Fruit fly (Drosophila melanogaster) whole organism, embryonic: ENCODE data around the gene CG1136.

Experiments used
- B-H2 ChIP-seq: fragments of 200-800 bp; sonication (Bioruptor generic); optimal IDR thresholded peaks from 2 replicates; lab custom pipeline; 2018; ENCODE audit warnings: missing biosample characterization, mild to moderate bottlenecking, missing genetic modification characterization
- CG10654 ChIP-seq: fragments of 200-800 bp; sonication (Bioruptor generic); optimal IDR thresholded peaks from 2 replicates; lab custom pipeline; 2016; ENCODE audit warnings: missing biosample characterization, missing genetic modification characterization
- CG11247 ChIP-seq: fragments of 200-800 bp; sonication (Bioruptor generic); IDR thresholded peaks from 2 replicates; pipeline ENCODE4 v1.3.6; 2022; ENCODE audit warnings: missing biosample characterization, missing genetic modification characterization
- CG11504 ChIP-seq: fragments of 200-800 bp; sonication (Bioruptor generic); optimal IDR thresholded peaks from 3 replicates; lab custom pipeline; 2019; ENCODE audit warnings: missing biosample characterization, mild to moderate bottlenecking, missing genetic modification characterization, moderate library complexity
- CG1233 ChIP-seq: fragments of 200-800 bp; sonication (Bioruptor generic); optimal IDR thresholded peaks from 4 replicates; lab custom pipeline; 2018; ENCODE audit warnings: missing biosample characterization, mild to moderate bottlenecking, missing genetic modification characterization
- CG14441 ChIP-seq: fragments of 200-800 bp; sonication (Bioruptor generic); IDR thresholded peaks from 2 replicates; pipeline ENCODE4 v1.3.6; 2022; ENCODE audit warnings: missing biosample characterization, missing genetic modification characterization
- CG16813 ChIP-seq: fragments of 200-800 bp; sonication (Bioruptor generic); IDR thresholded peaks from 3 replicates; pipeline ENCODE4 v1.3.6; 2022; ENCODE audit warnings: missing biosample characterization, missing genetic modification characterization; ENCODE audit not compliant: partially characterized antibody
- CG16815 ChIP-seq: fragments of 200-800 bp; sonication (Bioruptor generic); optimal IDR thresholded peaks from 3 replicates; lab custom pipeline; 2017; ENCODE audit warnings: missing biosample characterization, mild to moderate bottlenecking, missing genetic modification characterization
- CG17612 ChIP-seq: fragments of 200-800 bp; sonication (Bioruptor generic); IDR thresholded peaks from 2 replicates; pipeline ENCODE4 v1.3.6; 2022; ENCODE audit warnings: missing biosample characterization, missing genetic modification characterization
- CG2120 ChIP-seq: fragments of 200-800 bp; sonication (Bioruptor generic); optimal IDR thresholded peaks from 3 replicates; lab custom pipeline; 2016; ENCODE audit warnings: missing biosample characterization, missing genetic modification characterization
- CG31224 ChIP-seq: fragments of 200-800 bp; sonication (Bioruptor generic); IDR thresholded peaks from 2 replicates; pipeline ENCODE4 v1.3.6; 2022; ENCODE audit warnings: missing biosample characterization, missing genetic modification characterization
- CG5245 ChIP-seq: fragments of 200-800 bp; sonication (Bioruptor generic); optimal IDR thresholded peaks from 3 replicates; lab custom pipeline; 2016; ENCODE audit warnings: missing biosample characterization, missing genetic modification characterization
- CG6854 ChIP-seq: fragments of 200-800 bp; sonication (Bioruptor generic); optimal IDR thresholded peaks from 3 replicates; lab custom pipeline; 2017; ENCODE audit warnings: missing biosample characterization, mild to moderate bottlenecking, missing genetic modification characterization
- CG8388 ChIP-seq: fragments of 200-800 bp; sonication (Bioruptor generic); optimal IDR thresholded peaks from 2 replicates; lab custom pipeline; 2019; ENCODE audit warnings: missing biosample characterization, mild to moderate bottlenecking, missing genetic modification characterization, moderate library complexity
- Camta ChIP-seq: fragments of 200-800 bp; sonication (Bioruptor generic); optimal IDR thresholded peaks from 2 replicates; lab custom pipeline; 2016; ENCODE audit warnings: missing biosample characterization, missing genetic modification characterization
- Dll ChIP-seq: fragments of 200-800 bp; sonication (Bioruptor generic); IDR thresholded peaks from 4 replicates; pipeline ENCODE4 v1.3.6; 2022; ENCODE audit warnings: missing biosample characterization, missing genetic modification characterization; ENCODE audit not compliant: partially characterized antibody
- Fer1 ChIP-seq: fragments of 200-800 bp; sonication (Bioruptor generic); optimal IDR thresholded peaks from 2 replicates; lab custom pipeline; 2017; ENCODE audit warnings: missing biosample characterization, mild to moderate bottlenecking, missing genetic modification characterization
- HLH54F ChIP-seq: fragments of 200-800 bp; sonication (Bioruptor generic); optimal IDR thresholded peaks from 3 replicates; lab custom pipeline; 2016; ENCODE audit warnings: missing biosample characterization, missing genetic modification characterization
- Hmx ChIP-seq: fragments of 200-800 bp; sonication (Bioruptor generic); optimal IDR thresholded peaks from 2 replicates; lab custom pipeline; 2016; ENCODE audit warnings: missing biosample characterization, missing genetic modification characterization
- Mrtf ChIP-seq: fragments of 200-800 bp; sonication (Bioruptor generic); IDR thresholded peaks from 3 replicates; pipeline ENCODE4 v1.3.6; 2022; ENCODE audit warnings: missing biosample characterization, missing genetic modification characterization
- Nf-YA ChIP-seq: fragments of 200-800 bp; sonication (Bioruptor generic); IDR thresholded peaks from 2 replicates; pipeline ENCODE4 v1.3.6; 2022; ENCODE audit warnings: missing biosample characterization, missing genetic modification characterization
- Opbp ChIP-seq: fragments of 200-800 bp; sonication (Bioruptor generic); IDR thresholded peaks from 3 replicates; pipeline ENCODE4 v1.3.6; 2022; ENCODE audit warnings: missing biosample characterization, missing genetic modification characterization; ENCODE audit not compliant: partially characterized antibody
- Scr ChIP-seq: fragments of 200-800 bp; sonication (Bioruptor generic); IDR thresholded peaks from 2 replicates; pipeline ENCODE4 v1.3.6; 2022; ENCODE audit warnings: missing biosample characterization, missing genetic modification characterization; ENCODE audit not compliant: partially characterized antibody
- Sox100B ChIP-seq: fragments of 200-800 bp; sonication (Bioruptor generic); optimal IDR thresholded peaks from 3 replicates; lab custom pipeline; 2018; ENCODE audit warnings: missing biosample characterization, mild to moderate bottlenecking, missing genetic modification characterization
- Tbp ChIP-seq: fragments of >200 bp; optimal IDR thresholded peaks from 2 replicates; lab custom pipeline; 2018; ENCODE audit warnings: missing biosample characterization, missing genetic modification characterization
- Vsx1 ChIP-seq: fragments of 200-800 bp; sonication (Bioruptor generic); optimal IDR thresholded peaks from 2 replicates; lab custom pipeline; 2017; ENCODE audit warnings: missing biosample characterization, mild to moderate bottlenecking, missing genetic modification characterization, missing genetic modification reagents
- amos ChIP-seq: fragments of 200-800 bp; sonication (Bioruptor generic); IDR thresholded peaks from 2 replicates; pipeline ENCODE4 v1.3.6; 2022; ENCODE audit warnings: missing biosample characterization, missing genetic modification characterization; ENCODE audit not compliant: partially characterized antibody
- ase ChIP-seq: fragments of 200-800 bp; sonication (Bioruptor generic); IDR thresholded peaks from 3 replicates; pipeline ENCODE4 v1.3.6; 2022; ENCODE audit warnings: missing biosample characterization, missing genetic modification characterization
- bowl ChIP-seq: fragments of 200-800 bp; sonication (Bioruptor generic); IDR thresholded peaks from 2 replicates; pipeline ENCODE4 v1.3.6; 2022; ENCODE audit warnings: missing biosample characterization, missing genetic modification characterization
- corto ChIP-seq: fragments of 200-800 bp; sonication (Bioruptor generic); optimal IDR thresholded peaks from 2 replicates; lab custom pipeline; 2016; ENCODE audit warnings: missing biosample characterization, mild to moderate bottlenecking, missing genetic modification characterization, moderate library complexity
- crc ChIP-seq: fragments of 200-800 bp; sonication (Bioruptor generic); optimal IDR thresholded peaks from 2 replicates; lab custom pipeline; 2016; ENCODE audit warnings: missing biosample characterization, missing genetic modification characterization
- dysf ChIP-seq: fragments of 200-800 bp; sonication (Bioruptor generic); IDR thresholded peaks from 3 replicates; pipeline ENCODE4 v1.3.6; 2022; ENCODE audit warnings: missing biosample characterization, missing genetic modification characterization
- gce ChIP-seq: fragments of 200-800 bp; sonication (Bioruptor generic); IDR thresholded peaks from 3 replicates; pipeline ENCODE4 v1.3.6; 2022; ENCODE audit warnings: missing biosample characterization, missing genetic modification characterization
- gcm ChIP-seq: fragments of 200-800 bp; sonication (Bioruptor generic); optimal IDR thresholded peaks from 2 replicates; lab custom pipeline; 2019; ENCODE audit warnings: missing biosample characterization, mild to moderate bottlenecking, missing genetic modification characterization, moderate library complexity
- gfzf ChIP-seq: fragments of 200-800 bp; sonication (Bioruptor generic); optimal IDR thresholded peaks from 2 replicates; lab custom pipeline; 2016; ENCODE audit warnings: missing biosample characterization, mild to moderate bottlenecking, missing genetic modification characterization, moderate library complexity
- ham ChIP-seq: fragments of 200-800 bp; sonication (Bioruptor generic); IDR thresholded peaks from 2 replicates; pipeline ENCODE4 v1.3.6; 2022; ENCODE audit warnings: missing biosample characterization, missing genetic modification characterization
- lab ChIP-seq: fragments of 200-800 bp; sonication (Bioruptor generic); optimal IDR thresholded peaks from 3 replicates; lab custom pipeline; 2017; ENCODE audit warnings: missing biosample characterization, missing genetic modification characterization, mild to moderate bottlenecking, moderate library complexity, missing genetic modification reagents
- otp ChIP-seq: fragments of 200-800 bp; sonication (Bioruptor generic); IDR thresholded peaks from 3 replicates; pipeline ENCODE4, ENCODE4 v1.3.6; 2022; ENCODE audit warnings: missing biosample characterization, missing genetic modification characterization
- p53 ChIP-seq: fragments of 200-800 bp; sonication (Bioruptor generic); optimal IDR thresholded peaks from 2 replicates; lab custom pipeline; 2016; ENCODE audit warnings: missing biosample characterization, missing genetic modification characterization
- pzg ChIP-seq: fragments of 200-800 bp; sonication (Bioruptor generic); optimal IDR thresholded peaks from 3 replicates; lab custom pipeline; 2018; ENCODE audit warnings: missing biosample characterization, mild to moderate bottlenecking, missing genetic modification characterization, moderate library complexity
- scrt ChIP-seq: fragments of 200-800 bp; sonication (Bioruptor generic); optimal IDR thresholded peaks from 2 replicates; lab custom pipeline; 2018; ENCODE audit warnings: missing biosample characterization, mild to moderate bottlenecking, missing genetic modification characterization, moderate library complexity
- slou ChIP-seq: fragments of 200-800 bp; sonication (Bioruptor generic); optimal IDR thresholded peaks from 3 replicates; lab custom pipeline; 2016; ENCODE audit warnings: missing biosample characterization, missing genetic modification characterization
- sqz ChIP-seq: fragments of 200-800 bp; sonication (Bioruptor generic); optimal IDR thresholded peaks from 3 replicates; lab custom pipeline; 2018; ENCODE audit warnings: missing biosample characterization, mild to moderate bottlenecking, missing genetic modification characterization
- ssp ChIP-seq: fragments of 200-800 bp; sonication (Bioruptor generic); IDR thresholded peaks from 2 replicates; pipeline ENCODE4 v1.3.6; 2022; ENCODE audit warnings: missing biosample characterization, missing genetic modification characterization
- tio ChIP-seq: fragments of 200-800 bp; sonication (Bioruptor generic); optimal IDR thresholded peaks from 2 replicates; lab custom pipeline; 2017; ENCODE audit warnings: missing biosample characterization, missing genetic modification characterization, inconsistent platforms
- tll ChIP-seq, 2 experiments: fragments of 200-800 bp in 1 of 2; fragments of >200 bp in 1 of 2; sonication (Bioruptor generic) in 1 of 2; optimal IDR thresholded peaks; 2 replicates each; lab custom pipeline; 2017 to 2019; ENCODE audit warnings: missing biosample characterization in 2 of 2, missing genetic modification characterization in 2 of 2, mild to moderate bottlenecking in 1 of 2, moderate library complexity in 1 of 2
- tna ChIP-seq: fragments of 200-800 bp; sonication (Bioruptor generic); IDR thresholded peaks from 2 replicates; pipeline ENCODE4 v1.3.6; 2022; ENCODE audit warnings: missing biosample characterization, missing genetic modification characterization; ENCODE audit not compliant: partially characterized antibody
- unpg ChIP-seq: fragments of 200-800 bp; sonication (Bioruptor generic); optimal IDR thresholded peaks from 3 replicates; lab custom pipeline; 2018; ENCODE audit warnings: missing biosample characterization, mild to moderate bottlenecking, missing genetic modification characterization, moderate library complexity
- zfh1 ChIP-seq: fragments of 200-800 bp; sonication (Bioruptor generic); IDR thresholded peaks from 3 replicates; pipeline ENCODE4 v1.3.6; 2022; ENCODE audit warnings: missing biosample characterization, missing genetic modification characterization

CG1136 gene

DNA sequence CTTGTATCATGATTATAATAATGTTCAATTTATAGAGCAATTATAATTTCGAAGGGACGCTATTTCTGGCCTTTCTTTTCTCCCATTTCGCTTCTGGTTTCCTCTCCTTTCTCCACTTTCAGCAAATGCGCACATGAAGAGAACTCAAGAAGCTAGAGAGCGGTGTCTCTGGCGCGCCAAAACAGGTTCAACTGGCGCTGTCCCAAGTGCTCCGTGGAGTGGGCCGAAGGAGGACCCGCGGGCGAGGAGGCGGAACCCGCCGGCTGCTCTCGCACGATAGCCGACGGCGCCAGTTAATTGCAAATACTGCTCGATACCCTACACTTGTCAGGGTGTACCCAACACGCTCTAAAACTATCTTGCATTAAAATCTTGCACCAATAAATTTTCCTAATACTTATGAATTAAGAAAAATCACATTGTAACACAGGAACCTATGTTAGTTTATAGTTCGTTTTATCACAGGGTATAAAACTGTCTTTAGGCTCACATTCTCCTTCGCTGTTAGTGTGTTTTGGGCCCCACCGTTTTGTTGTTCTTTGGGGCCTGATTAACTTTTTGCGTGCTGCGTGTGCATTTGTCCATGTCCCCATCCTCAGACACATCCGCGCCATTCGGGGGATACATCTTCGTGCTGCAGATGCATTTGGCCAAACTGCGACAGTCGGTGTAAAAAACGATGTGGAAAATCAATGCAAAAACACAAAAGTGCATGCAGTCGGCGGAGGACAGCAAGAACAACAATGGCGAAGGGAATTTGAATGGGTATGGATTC, 24.0 kb downstream of the CG1136 start (continued):
- TF ChIP-seq Opbp (GFP tag; lab: Robert Waterston, UW), result no peak
- peak; percentile 58 for TF ChIP-seq p53
- TF ChIP-seq lab (GFP tag; lab: Kevin White, UChicago), result peak; percentile 94
- peak; percentile 93 for TF ChIP-seq CG11247
- peak; percentile 81 for TF ChIP-seq CG16815 (GFP tag; lab: Kevin White, UChicago)
- TF ChIP-seq Camta (GFP tag; lab: Kevin White, UChicago), result peak; percentile 66
- TF ChIP-seq ase, result peak; percentile 89
- TF ChIP-seq CG16813, result no peak
- TF ChIP-seq gfzf, result no peak
- peak; percentile 59 for TF ChIP-seq crc
- TF ChIP-seq unpg (GFP tag; lab: Kevin White, UChicago), result peak; percentile 90
- peak; percentile 96 for TF ChIP-seq dysf (GFP tag; lab: Robert Waterston, UW)
- peak; percentile 87 for TF ChIP-seq HLH54F (GFP tag; lab: Kevin White, UChicago)
- peak; percentile 63 for TF ChIP-seq Vsx1 (GFP tag; lab: Kevin White, UChicago)
- TF ChIP-seq Nf-YA (GFP tag; lab: Robert Waterston, UW), result peak; percentile 91
- TF ChIP-seq tna (GFP tag; lab: Robert Waterston, UW), result no peak
- peak; percentile 77 for TF ChIP-seq CG10654
- no peak for TF ChIP-seq tll (GFP tag; optimal IDR thresholded peaks at IDR 0.05; lab: Kevin White, UChicago)
- peak; percentile 9 for TF ChIP-seq sqz (GFP tag; lab: Kevin White, UChicago)
- peak; percentile 95 for TF ChIP-seq CG2120 (GFP tag; lab: Kevin White, UChicago)
- TF ChIP-seq CG14441 (GFP tag; lab: Robert Waterston, UW), result peak; percentile 90
- TF ChIP-seq CG31224 (GFP tag; lab: Robert Waterston, UW), result peak; percentile 74
- TF ChIP-seq Mrtf (GFP tag; lab: Robert Waterston, UW), result peak; percentile 90
- TF ChIP-seq Tbp (GFP tag; lab: Kevin White, UChicago), result no peak
- TF ChIP-seq Dll (GFP tag; lab: Robert Waterston, UW), result no peak
- peak; percentile 86 for TF ChIP-seq CG11504
- peak; percentile 88 for TF ChIP-seq CG17612 (GFP tag; lab: Robert Waterston, UW)
- peak; percentile 89 for TF ChIP-seq zfh1
- TF ChIP-seq B-H2, result peak; percentile 26
- TF ChIP-seq otp (GFP tag; lab: Robert Waterston, UW), result peak; percentile 93
- no peak for TF ChIP-seq amos
- TF ChIP-seq CG6854 (GFP tag; lab: Kevin White, UChicago), result peak; percentile 60
- TF ChIP-seq Sox100B (GFP tag; lab: Kevin White, UChicago), result peak; percentile 61
- TF ChIP-seq ssp, result peak; percentile 81
- TF ChIP-seq Hmx, result peak; percentile 27
- peak; percentile 45 for TF ChIP-seq gcm
- TF ChIP-seq CG8388 (GFP tag; lab: Kevin White, UChicago), result peak; percentile 79
- peak; percentile 77 for TF ChIP-seq scrt (GFP tag; lab: Kevin White, UChicago)
- TF ChIP-seq gce (GFP tag; lab: Robert Waterston, UW), result peak; percentile 90
- TF ChIP-seq Fer1, result peak; percentile 83
- TF ChIP-seq slou (GFP tag; lab: Kevin White, UChicago), result peak; percentile 83
- peak; percentile 73 for TF ChIP-seq tio (GFP tag; lab: Kevin White, UChicago)
- peak; percentile 93 for TF ChIP-seq corto (GFP tag; lab: Kevin White, UChicago)
- peak; percentile 69 for TF ChIP-seq CG1233 (GFP tag; lab: Kevin White, UChicago)
- no peak for TF ChIP-seq Scr
- TF ChIP-seq bowl (GFP tag; lab: Robert Waterston, UW), result peak; percentile 81
- peak; percentile 5 for TF ChIP-seq pzg (GFP tag; lab: Kevin White, UChicago)
- peak; percentile 74; the same call in 1 of the 2 replicates for TF ChIP-seq ham (GFP tag; lab: Robert Waterston, UW)
- TF ChIP-seq CG5245 (GFP tag; lab: Kevin White, UChicago), result peak; percentile 71
